Fruit fly (Drosophila melanogaster) whole organism, wandering third instar larva: Measurements from ENCODE around the gene SoxN.

Experiments used
- Abd-B ChIP-seq: fragments of >200 bp; optimal IDR thresholded peaks from 2 replicates; lab custom pipeline; 2017; ENCODE audit warnings: missing biosample characterization, missing genetic modification characterization
- CG32264 ChIP-seq: fragments of 200-800 bp; sonication (Bioruptor generic); optimal IDR thresholded peaks from 2 replicates; lab custom pipeline; 2016; ENCODE audit warnings: missing biosample characterization, missing genetic modification characterization
- CG9705 ChIP-seq: fragments of 200-800 bp; sonication (Bioruptor generic); optimal IDR thresholded peaks from 2 replicates; lab custom pipeline; 2018; ENCODE audit warnings: missing biosample characterization, mild to moderate bottlenecking, missing genetic modification characterization
- CrebA ChIP-seq: fragments of 200-800 bp; sonication (Bioruptor generic); optimal IDR thresholded peaks from 2 replicates; lab custom pipeline; 2016; ENCODE audit warnings: missing biosample characterization, mild to moderate bottlenecking, missing genetic modification characterization, borderline replicate concordance
- Dif ChIP-seq: fragments of 200-275, 200-300 bp; sonication (Bioruptor generic); optimal IDR thresholded peaks from 2 replicates; lab custom pipeline; 2018; ENCODE audit warnings: missing biosample characterization, missing genetic modification characterization; ENCODE audit not compliant: partially characterized antibody
- GATAd ChIP-seq: sonication (Bioruptor generic); optimal IDR thresholded peaks from 2 replicates; lab custom pipeline; 2016; ENCODE audit warnings: missing biosample characterization, missing genetic modification characterization
- HLH106 ChIP-seq: fragments of 200-800 bp; optimal IDR thresholded peaks from 3 replicates; lab custom pipeline; 2019; ENCODE audit warnings: missing biosample characterization, mild to moderate bottlenecking, missing genetic modification characterization, moderate library complexity
- Hnf4 ChIP-seq: fragments of 200-800 bp; sonication (Bioruptor generic); optimal IDR thresholded peaks from 2 replicates; lab custom pipeline; 2016; ENCODE audit warnings: missing biosample characterization, mild to moderate bottlenecking, missing genetic modification characterization
- Hr78 ChIP-seq: fragments of >200 bp; optimal IDR thresholded peaks from 2 replicates; lab custom pipeline; 2017; ENCODE audit warnings: missing biosample characterization, missing genetic modification characterization
- Hr83 ChIP-seq: fragments of 200-300 bp; sonication (Bioruptor generic); optimal IDR thresholded peaks from 2 replicates; lab custom pipeline; 2016; ENCODE audit warnings: missing biosample characterization, mild to moderate bottlenecking, missing genetic modification characterization, moderate library complexity; ENCODE audit not compliant: poor library complexity, severe bottlenecking
- Jra ChIP-seq: sonication (Bioruptor generic); optimal IDR thresholded peaks from 2 replicates; lab custom pipeline; 2016; ENCODE audit warnings: missing biosample characterization, missing genetic modification characterization
- Mio ChIP-seq: sonication (Bioruptor generic); optimal IDR thresholded peaks from 2 replicates; lab custom pipeline; 2016; ENCODE audit warnings: missing biosample characterization, missing genetic modification characterization
- Myc ChIP-seq: fragments of >200 bp; optimal IDR thresholded peaks from 2 replicates; lab custom pipeline; 2017
- N ChIP-seq: fragments of >200 bp; optimal IDR thresholded peaks from 2 replicates; lab custom pipeline; 2018; ENCODE audit warnings: missing biosample characterization, missing external identifiers, missing genetic modification characterization
- OdsH ChIP-seq: fragments of 200-800 bp; sonication (Bioruptor generic); optimal IDR thresholded peaks from 2 replicates; lab custom pipeline; 2016; ENCODE audit warnings: missing biosample characterization, mild to moderate bottlenecking, missing genetic modification characterization
- Rel ChIP-seq, 2 experiments: fragments of 200-800 bp; sonication (Bioruptor generic) in 1 of 2; optimal IDR thresholded peaks; 2 replicates in 1 of 2; 3 replicates in 1 of 2; lab custom pipeline; 2016 to 2019; ENCODE audit warnings: mild to moderate bottlenecking in 2 of 2, missing biosample characterization in 2 of 2, missing genetic modification characterization in 2 of 2, moderate library complexity in 1 of 2
- Sp1 ChIP-seq: fragments of 200-800 bp; sonication (Bioruptor generic); optimal IDR thresholded peaks from 3 replicates; lab custom pipeline; 2019; ENCODE audit warnings: missing biosample characterization, mild to moderate bottlenecking, missing genetic modification characterization, moderate library complexity
- br ChIP-seq: fragments of 200-800 bp; sonication (Bioruptor generic); optimal IDR thresholded peaks from 2 replicates; lab custom pipeline; 2016; ENCODE audit warnings: missing biosample characterization, missing genetic modification characterization
- brk ChIP-seq: fragments of 200-800 bp; sonication (Bioruptor generic); optimal IDR thresholded peaks from 2 replicates; lab custom pipeline; 2016; ENCODE audit warnings: missing biosample characterization, mild to moderate bottlenecking, missing genetic modification characterization
- dl ChIP-seq, 2 experiments: fragments of 175-275, 200-275 bp in 1 of 2; fragments of 200-275 bp in 1 of 2; sonication (Bioruptor generic); optimal IDR thresholded peaks; lab custom pipeline; 2018; ENCODE audit warnings: mild to moderate bottlenecking in 2 of 2, missing biosample characterization in 2 of 2, missing genetic modification characterization in 2 of 2, moderate library complexity in 2 of 2; ENCODE audit not compliant: partially characterized antibody in 2 of 2, insufficient read depth in 1 of 2
- dmrt93B ChIP-seq: fragments of 200-800 bp; sonication (Bioruptor generic); optimal IDR thresholded peaks from 2 replicates; lab custom pipeline; 2018; ENCODE audit warnings: missing biosample characterization, mild to moderate bottlenecking, missing genetic modification characterization
- dsf ChIP-seq: sonication (Bioruptor generic); optimal IDR thresholded peaks from 2 replicates; lab custom pipeline; 2016; ENCODE audit warnings: missing biosample characterization, missing genetic modification characterization, borderline replicate concordance
- ey ChIP-seq: fragments of 200-800 bp; sonication (Bioruptor generic); optimal IDR thresholded peaks from 2 replicates; lab custom pipeline; 2016; ENCODE audit warnings: missing biosample characterization, missing genetic modification characterization
- foxo ChIP-seq, 2 experiments: fragments of 200-800 bp; sonication (Bioruptor generic); optimal IDR thresholded peaks; 2 replicates in 1 of 2; 3 replicates in 1 of 2; lab custom pipeline; 2016 to 2017; ENCODE audit warnings: missing biosample characterization in 2 of 2, missing genetic modification characterization in 2 of 2
- fru ChIP-seq: fragments of 200-800 bp; sonication (Bioruptor generic); optimal IDR thresholded peaks from 3 replicates; lab custom pipeline; 2016; ENCODE audit warnings: missing biosample characterization, mild to moderate bottlenecking, missing genetic modification characterization
- h ChIP-seq: fragments of 200-800 bp; sonication (Bioruptor generic); optimal IDR thresholded peaks from 3 replicates; lab custom pipeline; 2016; ENCODE audit warnings: missing biosample characterization, mild to moderate bottlenecking, missing genetic modification characterization
- jim ChIP-seq: fragments of 175-275, 200-325 bp; sonication (Bioruptor generic); optimal IDR thresholded peaks from 2 replicates; lab custom pipeline; 2016; ENCODE audit warnings: missing biosample characterization, mild to moderate bottlenecking, missing genetic modification characterization
- lola ChIP-seq: fragments of >200 bp; optimal IDR thresholded peaks from 2 replicates; lab custom pipeline; 2017; ENCODE audit warnings: missing biosample characterization, missing genetic modification characterization
- pan ChIP-seq: fragments of >200 bp; optimal IDR thresholded peaks from 2 replicates; lab custom pipeline; 2017
- psq ChIP-seq: fragments of 200-800 bp; sonication (Bioruptor generic); optimal IDR thresholded peaks from 3 replicates; lab custom pipeline; 2017; ENCODE audit warnings: missing biosample characterization, mild to moderate bottlenecking, missing genetic modification characterization, moderate library complexity
- rgr ChIP-seq: fragments of 200-800 bp; sonication (Bioruptor generic); optimal IDR thresholded peaks from 3 replicates; lab custom pipeline; 2016; ENCODE audit warnings: missing biosample characterization, mild to moderate bottlenecking, missing genetic modification characterization
- sage ChIP-seq: fragments of 200-800 bp; sonication (Bioruptor generic); optimal IDR thresholded peaks from 2 replicates; lab custom pipeline; 2016; ENCODE audit warnings: missing biosample characterization, mild to moderate bottlenecking, missing genetic modification characterization
- sv ChIP-seq: fragments of 200-800 bp; sonication (Bioruptor generic); optimal IDR thresholded peaks from 3 replicates; lab custom pipeline; 2016; ENCODE audit warnings: missing biosample characterization, missing genetic modification characterization
- tai ChIP-seq: sonication (Bioruptor generic); optimal IDR thresholded peaks from 2 replicates; lab custom pipeline; 2016; ENCODE audit warnings: missing biosample characterization, missing genetic modification characterization
- usp ChIP-seq: fragments of >200 bp; optimal IDR thresholded peaks from 2 replicates; lab custom pipeline; 2017; ENCODE audit warnings: missing biosample characterization, missing genetic modification characterization
- woc ChIP-seq: sonication (Bioruptor generic); optimal IDR thresholded peaks from 2 replicates; lab custom pipeline; 2016; ENCODE audit warnings: missing biosample characterization, mild to moderate bottlenecking, missing genetic modification characterization

Gene SoxN

dm6 chr2L:8844693-8845092, 19.2 kb downstream of the SoxN start:
- TF ChIP-seq Abd-B (GFP tag; lab: Kevin White, UChicago) (no peak), lola (GFP tag; lab: Kevin White, UChicago) (no peak), jim (GFP tag; lab: Kevin White, UChicago) (no peak), sv (GFP tag; lab: Kevin White, UChicago) (no peak), Rel (GFP tag; optimal IDR thresholded peaks at IDR 0.05; lab: Kevin White, UChicago) (no peak), Rel (tag; optimal IDR thresholded peaks at IDR 0.05; lab: Kevin White, UChicago) (no peak), usp (GFP tag; lab: Kevin White, UChicago) (no peak), CrebA (no peak), dsf (no peak), Dif (no peak), br (GFP tag; lab: Kevin White, UChicago) (no peak), GATAd (GFP tag; lab: Kevin White, UChicago) (no peak), woc (GFP tag; lab: Kevin White, UChicago) (no peak), CG9705 (GFP tag; lab: Kevin White, UChicago) (no peak), CG32264 (no peak), sage (GFP tag; lab: Kevin White, UChicago) (no peak), dmrt93B (GFP tag; lab: Kevin White, UChicago) (no peak), psq (GFP tag; lab: Kevin White, UChicago) (no peak)

dm6 chr2L:8845931-8846330, 20.5 kb downstream of the SoxN start:
- TF ChIP-seq Jra (GFP tag; lab: Kevin White, UChicago) (peak; percentile 93), foxo (GFP tag; optimal IDR thresholded peaks at IDR 0.05; lab: Kevin White, UChicago) (peak in 1 of 2 experiments; percentile 66), fru (GFP tag; lab: Kevin White, UChicago) (peak; percentile 5), Sp1 (GFP tag; lab: Kevin White, UChicago) (peak; percentile 8), OdsH (peak; percentile 90), usp (GFP tag; lab: Kevin White, UChicago) (no peak), GATAd (GFP tag; lab: Kevin White, UChicago) (peak; percentile 70), dl (GFP tag; optimal IDR thresholded peaks at IDR 0.05; lab: Kevin White, UChicago; ENCODE audit: insufficient read depth in 1 of 2, partially characterized antibody in 2 of 2) (no peak), CG32264 (no peak), pan (lab: Kevin White, UChicago) (no peak), Mio (GFP tag; lab: Kevin White, UChicago) (peak; percentile 31), lola (GFP tag; lab: Kevin White, UChicago) (no peak), tai (GFP tag; lab: Kevin White, UChicago) (peak; percentile 96), dsf (peak; percentile 17), psq (GFP tag; lab: Kevin White, UChicago) (peak; percentile 49), ey (peak; percentile 12), h (GFP tag; lab: Kevin White, UChicago) (peak; percentile 45), sv (GFP tag; lab: Kevin White, UChicago) (peak; percentile 82), rgr (peak; percentile 95), Hnf4 (GFP tag; lab: Kevin White, UChicago) (peak; percentile 89), Dif (no peak), Myc (no peak), HLH106 (tag; lab: Kevin White, UChicago) (no peak), Hr83 (peak; percentile 89), br (GFP tag; lab: Kevin White, UChicago) (peak; percentile 74), brk (GFP tag; lab: Kevin White, UChicago) (peak; percentile 65)

DNA sequence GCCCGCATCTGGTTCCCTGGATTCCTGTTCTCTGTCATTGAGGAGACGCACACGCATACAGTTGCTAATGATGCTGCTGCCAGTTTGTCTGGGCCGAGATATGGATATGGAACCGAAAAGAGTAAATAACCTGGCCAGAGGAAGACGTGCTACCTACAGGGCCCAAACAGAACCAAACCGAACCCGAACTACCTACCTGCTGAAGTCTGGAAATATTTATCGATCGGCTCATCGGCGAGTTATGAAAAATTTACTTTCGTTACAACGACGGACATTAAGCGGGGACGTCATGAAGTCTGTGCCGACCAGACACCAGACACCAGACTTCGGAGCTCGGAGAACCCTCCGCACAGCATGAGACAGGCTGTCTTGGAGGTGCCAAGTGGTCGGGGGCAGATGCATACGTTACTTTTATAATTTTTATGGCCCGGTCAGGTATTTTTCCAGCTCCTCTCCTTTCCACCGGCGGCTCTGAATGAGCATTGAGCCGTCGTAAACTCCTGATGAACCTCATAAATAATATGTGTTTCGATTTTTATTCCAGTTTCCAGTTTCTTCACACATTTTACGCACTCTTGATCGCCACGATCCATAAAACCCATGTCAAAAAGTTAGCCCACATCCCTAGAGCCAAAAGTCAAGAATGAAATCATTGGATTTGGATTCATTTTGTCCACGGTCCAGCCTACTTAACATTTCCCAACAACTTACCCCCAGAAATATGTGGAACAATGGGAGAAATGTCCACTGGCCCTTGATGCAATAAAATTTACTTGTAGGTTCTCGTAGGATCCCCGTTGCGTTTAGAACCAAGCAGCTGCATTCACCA, 21.5 kb downstream of the SoxN start:
- no peak for TF ChIP-seq dl (GFP tag; optimal IDR thresholded peaks at IDR 0.05; lab: Kevin White, UChicago; ENCODE audit: insufficient read depth in 1 of 2, partially characterized antibody in 2 of 2)
- no peak for TF ChIP-seq N (GFP tag; lab: Kevin White, UChicago)
- TF ChIP-seq Hr78 (GFP tag; lab: Kevin White, UChicago), result no peak
- no peak for TF ChIP-seq tai (GFP tag; lab: Kevin White, UChicago)
- TF ChIP-seq GATAd (GFP tag; lab: Kevin White, UChicago), result no peak
- TF ChIP-seq sage (GFP tag; lab: Kevin White, UChicago), result no peak
- TF ChIP-seq fru (GFP tag; lab: Kevin White, UChicago), result peak; percentile 88
- TF ChIP-seq Dif, result no peak
- no peak for TF ChIP-seq lola (GFP tag; lab: Kevin White, UChicago)
